Fruit fly (Drosophila melanogaster) whole organism, wandering third instar larva: ENCODE data around the gene dsf.

Source experiments
- Abd-B ChIP-seq: fragments of >200 bp; optimal IDR thresholded peaks from 2 replicates; lab custom pipeline; 2017; ENCODE audit warnings: missing biosample characterization, missing genetic modification characterization
- CG32264 ChIP-seq: fragments of 200-800 bp; sonication (Bioruptor generic); optimal IDR thresholded peaks from 2 replicates; lab custom pipeline; 2016; ENCODE audit warnings: missing biosample characterization, missing genetic modification characterization
- CG9705 ChIP-seq: fragments of 200-800 bp; sonication (Bioruptor generic); optimal IDR thresholded peaks from 2 replicates; lab custom pipeline; 2018; ENCODE audit warnings: missing biosample characterization, mild to moderate bottlenecking, missing genetic modification characterization
- CrebA ChIP-seq: fragments of 200-800 bp; sonication (Bioruptor generic); optimal IDR thresholded peaks from 2 replicates; lab custom pipeline; 2016; ENCODE audit warnings: missing biosample characterization, mild to moderate bottlenecking, missing genetic modification characterization, borderline replicate concordance
- Dfd ChIP-seq: fragments of >200 bp; optimal IDR thresholded peaks from 2 replicates; lab custom pipeline; 2017; ENCODE audit warnings: missing biosample characterization, missing genetic modification characterization
- Dif ChIP-seq: fragments of 200-275, 200-300 bp; sonication (Bioruptor generic); optimal IDR thresholded peaks from 2 replicates; lab custom pipeline; 2018; ENCODE audit warnings: missing biosample characterization, missing genetic modification characterization; ENCODE audit not compliant: partially characterized antibody
- GATAd ChIP-seq: sonication (Bioruptor generic); optimal IDR thresholded peaks from 2 replicates; lab custom pipeline; 2016; ENCODE audit warnings: missing biosample characterization, missing genetic modification characterization
- HLH106 ChIP-seq: fragments of 200-800 bp; optimal IDR thresholded peaks from 3 replicates; lab custom pipeline; 2019; ENCODE audit warnings: missing biosample characterization, mild to moderate bottlenecking, missing genetic modification characterization, moderate library complexity
- Hnf4 ChIP-seq: fragments of 200-800 bp; sonication (Bioruptor generic); optimal IDR thresholded peaks from 2 replicates; lab custom pipeline; 2016; ENCODE audit warnings: missing biosample characterization, mild to moderate bottlenecking, missing genetic modification characterization
- Hr83 ChIP-seq: fragments of 200-300 bp; sonication (Bioruptor generic); optimal IDR thresholded peaks from 2 replicates; lab custom pipeline; 2016; ENCODE audit warnings: missing biosample characterization, mild to moderate bottlenecking, missing genetic modification characterization, moderate library complexity; ENCODE audit not compliant: poor library complexity, severe bottlenecking
- Jra ChIP-seq: sonication (Bioruptor generic); optimal IDR thresholded peaks from 2 replicates; lab custom pipeline; 2016; ENCODE audit warnings: missing biosample characterization, missing genetic modification characterization
- Mio ChIP-seq: sonication (Bioruptor generic); optimal IDR thresholded peaks from 2 replicates; lab custom pipeline; 2016; ENCODE audit warnings: missing biosample characterization, missing genetic modification characterization
- Myc ChIP-seq: fragments of >200 bp; optimal IDR thresholded peaks from 2 replicates; lab custom pipeline; 2017
- N ChIP-seq: fragments of >200 bp; optimal IDR thresholded peaks from 2 replicates; lab custom pipeline; 2018; ENCODE audit warnings: missing biosample characterization, missing external identifiers, missing genetic modification characterization
- OdsH ChIP-seq: fragments of 200-800 bp; sonication (Bioruptor generic); optimal IDR thresholded peaks from 2 replicates; lab custom pipeline; 2016; ENCODE audit warnings: missing biosample characterization, mild to moderate bottlenecking, missing genetic modification characterization
- Rel ChIP-seq, 2 experiments: fragments of 200-800 bp; sonication (Bioruptor generic) in 1 of 2; optimal IDR thresholded peaks; 2 replicates in 1 of 2; 3 replicates in 1 of 2; lab custom pipeline; 2016 to 2019; ENCODE audit warnings: mild to moderate bottlenecking in 2 of 2, missing biosample characterization in 2 of 2, missing genetic modification characterization in 2 of 2, moderate library complexity in 1 of 2
- br ChIP-seq: fragments of 200-800 bp; sonication (Bioruptor generic); optimal IDR thresholded peaks from 2 replicates; lab custom pipeline; 2016; ENCODE audit warnings: missing biosample characterization, missing genetic modification characterization
- brk ChIP-seq: fragments of 200-800 bp; sonication (Bioruptor generic); optimal IDR thresholded peaks from 2 replicates; lab custom pipeline; 2016; ENCODE audit warnings: missing biosample characterization, mild to moderate bottlenecking, missing genetic modification characterization
- dmrt93B ChIP-seq: fragments of 200-800 bp; sonication (Bioruptor generic); optimal IDR thresholded peaks from 2 replicates; lab custom pipeline; 2018; ENCODE audit warnings: missing biosample characterization, mild to moderate bottlenecking, missing genetic modification characterization
- dsf ChIP-seq: sonication (Bioruptor generic); optimal IDR thresholded peaks from 2 replicates; lab custom pipeline; 2016; ENCODE audit warnings: missing biosample characterization, missing genetic modification characterization, borderline replicate concordance
- ey ChIP-seq: fragments of 200-800 bp; sonication (Bioruptor generic); optimal IDR thresholded peaks from 2 replicates; lab custom pipeline; 2016; ENCODE audit warnings: missing biosample characterization, missing genetic modification characterization
- foxo ChIP-seq, 2 experiments: fragments of 200-800 bp; sonication (Bioruptor generic); optimal IDR thresholded peaks; 2 replicates in 1 of 2; 3 replicates in 1 of 2; lab custom pipeline; 2016 to 2017; ENCODE audit warnings: missing biosample characterization in 2 of 2, missing genetic modification characterization in 2 of 2
- fru ChIP-seq: fragments of 200-800 bp; sonication (Bioruptor generic); optimal IDR thresholded peaks from 3 replicates; lab custom pipeline; 2016; ENCODE audit warnings: missing biosample characterization, mild to moderate bottlenecking, missing genetic modification characterization
- h ChIP-seq: fragments of 200-800 bp; sonication (Bioruptor generic); optimal IDR thresholded peaks from 3 replicates; lab custom pipeline; 2016; ENCODE audit warnings: missing biosample characterization, mild to moderate bottlenecking, missing genetic modification characterization
- jim ChIP-seq: fragments of 175-275, 200-325 bp; sonication (Bioruptor generic); optimal IDR thresholded peaks from 2 replicates; lab custom pipeline; 2016; ENCODE audit warnings: missing biosample characterization, mild to moderate bottlenecking, missing genetic modification characterization
- lola ChIP-seq: fragments of >200 bp; optimal IDR thresholded peaks from 2 replicates; lab custom pipeline; 2017; ENCODE audit warnings: missing biosample characterization, missing genetic modification characterization
- pan ChIP-seq: fragments of >200 bp; optimal IDR thresholded peaks from 2 replicates; lab custom pipeline; 2017
- psq ChIP-seq: fragments of 200-800 bp; sonication (Bioruptor generic); optimal IDR thresholded peaks from 3 replicates; lab custom pipeline; 2017; ENCODE audit warnings: missing biosample characterization, mild to moderate bottlenecking, missing genetic modification characterization, moderate library complexity
- rgr ChIP-seq: fragments of 200-800 bp; sonication (Bioruptor generic); optimal IDR thresholded peaks from 3 replicates; lab custom pipeline; 2016; ENCODE audit warnings: missing biosample characterization, mild to moderate bottlenecking, missing genetic modification characterization
- sage ChIP-seq: fragments of 200-800 bp; sonication (Bioruptor generic); optimal IDR thresholded peaks from 2 replicates; lab custom pipeline; 2016; ENCODE audit warnings: missing biosample characterization, mild to moderate bottlenecking, missing genetic modification characterization
- sv ChIP-seq: fragments of 200-800 bp; sonication (Bioruptor generic); optimal IDR thresholded peaks from 3 replicates; lab custom pipeline; 2016; ENCODE audit warnings: missing biosample characterization, missing genetic modification characterization
- tai ChIP-seq: sonication (Bioruptor generic); optimal IDR thresholded peaks from 2 replicates; lab custom pipeline; 2016; ENCODE audit warnings: missing biosample characterization, missing genetic modification characterization
- usp ChIP-seq: fragments of >200 bp; optimal IDR thresholded peaks from 2 replicates; lab custom pipeline; 2017; ENCODE audit warnings: missing biosample characterization, missing genetic modification characterization

dsf gene

dm6 chr2L:5972588-5973236 lies 47.0 kb downstream of the dsf start:
- TF ChIP-seq Myc (lab: Kevin White, UChicago) (no peak), lola (GFP tag; lab: Kevin White, UChicago) (no peak), CG9705 (GFP tag; lab: Kevin White, UChicago) (no peak), Mio (no peak), OdsH (GFP tag; lab: Kevin White, UChicago) (no peak), foxo (GFP tag; optimal IDR thresholded peaks at IDR 0.05; lab: Kevin White, UChicago) (no peak), br (no peak), CrebA (GFP tag; lab: Kevin White, UChicago) (no peak), dsf (GFP tag; lab: Kevin White, UChicago) (no peak), Dif (no peak), HLH106 (tag; lab: Kevin White, UChicago) (no peak), brk (no peak), jim (GFP tag; lab: Kevin White, UChicago) (no peak), dmrt93B (GFP tag; lab: Kevin White, UChicago) (no peak), GATAd (GFP tag; lab: Kevin White, UChicago) (no peak), Abd-B (GFP tag; lab: Kevin White, UChicago) (no peak), Hr83 (GFP tag; lab: Kevin White, UChicago) (no peak), pan (lab: Kevin White, UChicago) (no peak), Jra (no peak)

dm6 chr2L:5974122-5974521 lies 48.4 kb downstream of the dsf start:
- TF ChIP-seq sv (GFP tag; lab: Kevin White, UChicago), result no peak
- TF ChIP-seq brk, result peak; percentile 20
- TF ChIP-seq psq, result no peak
- TF ChIP-seq pan (lab: Kevin White, UChicago), result no peak
- TF ChIP-seq Mio, result no peak
- TF ChIP-seq ey, result no peak
- TF ChIP-seq fru, result no peak
- no peak for TF ChIP-seq dsf (GFP tag; lab: Kevin White, UChicago)
- peak; percentile 23 for TF ChIP-seq OdsH (GFP tag; lab: Kevin White, UChicago)
- TF ChIP-seq Rel (GFP tag; optimal IDR thresholded peaks at IDR 0.05; lab: Kevin White, UChicago), result no peak
- peak; percentile 80 for TF ChIP-seq Rel (tag; optimal IDR thresholded peaks at IDR 0.05; lab: Kevin White, UChicago)
- no peak for TF ChIP-seq Dif
- no peak for TF ChIP-seq Hnf4 (GFP tag; lab: Kevin White, UChicago)
- TF ChIP-seq usp (GFP tag; lab: Kevin White, UChicago), result no peak
- no peak for TF ChIP-seq h
- TF ChIP-seq dmrt93B (GFP tag; lab: Kevin White, UChicago), result no peak
- no peak for TF ChIP-seq jim (GFP tag; lab: Kevin White, UChicago)
- TF ChIP-seq Abd-B (GFP tag; lab: Kevin White, UChicago), result no peak
- no peak for TF ChIP-seq rgr (GFP tag; lab: Kevin White, UChicago)
- no peak for TF ChIP-seq HLH106 (tag; lab: Kevin White, UChicago)
- no peak for TF ChIP-seq CG32264 (GFP tag; lab: Kevin White, UChicago)
- no peak for TF ChIP-seq Dfd (GFP tag; lab: Kevin White, UChicago)
- no peak for TF ChIP-seq sage

DNA sequence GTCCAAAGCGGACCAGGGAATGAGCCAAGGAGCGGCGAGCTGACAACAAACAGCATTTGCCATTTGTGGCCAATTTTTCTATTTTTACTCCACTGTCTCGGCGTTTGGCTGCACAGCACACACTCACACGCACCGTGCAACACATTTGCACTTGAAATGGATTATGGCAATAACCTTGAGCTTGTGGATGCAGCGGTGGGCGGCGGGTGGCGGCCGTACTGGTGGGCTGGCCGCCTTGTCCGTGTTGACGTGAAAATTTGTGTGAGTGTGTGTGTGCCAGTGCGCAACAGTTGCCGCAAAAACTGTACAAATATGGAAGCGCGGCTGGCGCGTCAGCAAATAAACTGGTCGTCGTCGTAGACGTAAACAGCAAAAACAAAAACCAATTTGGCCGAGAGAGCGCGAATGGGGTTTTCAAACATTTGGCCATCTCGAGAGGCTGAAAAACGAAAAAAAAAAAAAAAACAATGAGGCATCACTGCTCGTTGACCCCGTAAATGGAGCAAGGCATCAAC lies 49.3 kb downstream of the dsf start:
- TF ChIP-seq rgr (GFP tag; lab: Kevin White, UChicago) (peak; percentile 20), h (peak; percentile 52), foxo (GFP tag; optimal IDR thresholded peaks at IDR 0.05; lab: Kevin White, UChicago) (peak in 1 of 2 experiments; percentile 3), br (peak; percentile 42), N (GFP tag; lab: Kevin White, UChicago) (no peak), Hnf4 (GFP tag; lab: Kevin White, UChicago) (peak; percentile 4), HLH106 (tag; lab: Kevin White, UChicago) (no peak), OdsH (GFP tag; lab: Kevin White, UChicago) (peak; percentile 54), Hr83 (GFP tag; lab: Kevin White, UChicago) (peak; percentile 76), usp (GFP tag; lab: Kevin White, UChicago) (no peak), CG9705 (GFP tag; lab: Kevin White, UChicago) (no peak), tai (GFP tag; lab: Kevin White, UChicago) (no peak)
